Fruit fly (Drosophila melanogaster): ENCODE results near the gene CG13101.
A peak's percentile ranks its signal among the peaks of the same experiment; 100 is the strongest.

Gene CG13101

DNA sequence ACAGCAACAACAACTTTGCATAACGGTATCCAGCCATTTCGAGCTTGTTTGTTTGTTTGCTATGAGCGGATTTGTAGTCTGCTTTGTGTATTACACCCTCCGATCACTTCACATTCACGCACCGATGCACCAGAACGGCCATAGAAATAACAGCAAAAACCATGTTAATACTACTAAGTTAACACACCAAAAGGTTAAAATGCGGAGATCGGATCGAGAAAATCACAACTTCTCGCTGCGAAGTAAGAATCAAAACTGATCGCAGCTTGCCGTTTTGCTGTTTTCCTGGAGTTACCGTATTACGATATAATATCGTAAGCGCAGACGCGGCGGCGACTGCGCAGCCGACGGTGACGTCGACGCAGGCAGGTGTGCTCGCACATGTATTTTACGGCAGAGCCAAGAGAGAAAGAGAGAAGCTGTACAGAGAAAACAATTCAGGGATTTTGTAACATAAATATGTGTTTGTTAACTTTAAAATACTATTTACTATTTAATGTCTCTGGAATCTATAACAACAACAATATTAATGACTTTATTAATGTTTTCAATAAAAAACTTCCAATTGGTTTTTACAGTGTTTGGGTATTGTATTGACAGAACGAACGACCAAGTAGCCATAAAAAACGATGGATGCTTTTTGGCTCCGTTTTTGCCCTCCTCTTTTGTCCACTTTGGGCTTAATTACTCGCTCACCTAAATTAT lies at the start of gene CG13101:
CG13101 (minus strand) TSS at position 259 of the 705 bp plus-strand sequence.
- TF ChIP-seq CG11902 (GFP tag; optimal IDR thresholded peaks at IDR 0.05) (peak; percentile 86), Met (GFP tag; optimal IDR thresholded peaks at IDR 0.05) (peak; percentile 96), Sox102F (GFP tag; optimal IDR thresholded peaks at IDR 0.05) (peak; percentile 94), CG34406 (GFP tag; optimal IDR thresholded peaks at IDR 0.05) (peak; percentile 96), spab (GFP tag; optimal IDR thresholded peaks at IDR 0.05) (peak; percentile 91), CG3032 (tag; optimal IDR thresholded peaks at IDR 0.05) (peak; percentile 93), lz (GFP tag; optimal IDR thresholded peaks at IDR 0.05) (peak; percentile 94), svp (GFP tag) (peak; percentile 98), OdsH (GFP tag; optimal IDR thresholded peaks at IDR 0.05) (peak; percentile 96), Sox14 (GFP tag; optimal IDR thresholded peaks at IDR 0.05) (peak; percentile 94), CG4318 (GFP tag; optimal IDR thresholded peaks at IDR 0.05) (peak; percentile 82), CG15336 (GFP tag; IDR thresholded peaks at IDR 0.05) (peak; percentile 98), CG1621 (tag; optimal IDR thresholded peaks at IDR 0.05) (peak; percentile 90), ss (GFP tag; optimal IDR thresholded peaks at IDR 0.05) (peak; percentile 86 to 90), vri (GFP tag; optimal IDR thresholded peaks at IDR 0.05) (peak; percentile 95), CG11294 (GFP tag; IDR thresholded peaks at IDR 0.05) (peak; percentile 92), cyc (GFP tag; optimal IDR thresholded peaks at IDR 0.05) (peak; percentile 96), CG10669 (GFP tag; optimal IDR thresholded peaks at IDR 0.05) (peak; percentile 90), Ets96B (tag; optimal IDR thresholded peaks at IDR 0.05) (peak; percentile 86), CG11762 (GFP tag; optimal IDR thresholded peaks at IDR 0.05; ENCODE audit: insufficient read depth) (peak; percentile 94), dsx (GFP tag; optimal IDR thresholded peaks at IDR 0.05; ENCODE audit: poor library complexity, severe bottlenecking) (peak; percentile 94), Eip93F (GFP tag; optimal IDR thresholded peaks at IDR 0.05) (peak; percentile 72), pdm3 (GFP tag; optimal IDR thresholded peaks at IDR 0.05) (peak; percentile 96), CG16779 (tag; optimal IDR thresholded peaks at IDR 0.05) (peak; percentile 76), topi (GFP tag; optimal IDR thresholded peaks at IDR 0.05) (peak; percentile 97), CG8632 (GFP tag; optimal IDR thresholded peaks at IDR 0.05) (peak; percentile 95), CG31627 (GFP tag; optimal IDR thresholded peaks at IDR 0.05) (peak; percentile 95), Gug (GFP tag; IDR thresholded peaks at IDR 0.05) (peak; percentile 95), net (GFP tag; optimal IDR thresholded peaks at IDR 0.05) (peak; percentile 90), Lpt (GFP tag; optimal IDR thresholded peaks at IDR 0.05) (peak; percentile 92), CG3919 (GFP tag; optimal IDR thresholded peaks at IDR 0.05) (peak; percentile 98), Blimp-1 (GFP tag; optimal IDR thresholded peaks at IDR 0.05) (peak; percentile 88), esn (GFP tag; optimal IDR thresholded peaks at IDR 0.05) (peak; percentile 98), fd85E (GFP tag; optimal IDR thresholded peaks at IDR 0.05) (peak; percentile 77), acj6 (GFP tag; optimal IDR thresholded peaks at IDR 0.05) (peak; percentile 95), CG8119 (GFP tag; IDR thresholded peaks at IDR 0.05) (peak; percentile 98), CG6163 (GFP tag; IDR thresholded peaks at IDR 0.05) (peak; percentile 96), Eip78C (GFP tag) (peak; percentile 99), Smox (GFP tag; optimal IDR thresholded peaks at IDR 0.05) (peak; percentile 97), Eip75B (GFP tag; optimal IDR thresholded peaks at IDR 0.05) (peak; percentile 91), achi (GFP tag; optimal IDR thresholded peaks at IDR 0.05) (peak; percentile 96), Hr38 (GFP tag; optimal IDR thresholded peaks at IDR 0.05) (no peak), Hr4 (GFP tag; optimal IDR thresholded peaks at IDR 0.05) (peak; percentile 83), Ets21C (GFP tag; optimal IDR thresholded peaks at IDR 0.05) (peak; percentile 90), CG8319 (GFP tag; optimal IDR thresholded peaks at IDR 0.05) (peak; percentile 88), CG7368 (GFP tag; optimal IDR thresholded peaks at IDR 0.05) (peak; percentile 90), CG10631 (GFP tag; optimal IDR thresholded peaks at IDR 0.05) (peak; percentile 95), CG6276 (GFP tag; optimal IDR thresholded peaks at IDR 0.05) (peak; percentile 93), salr (GFP tag; optimal IDR thresholded peaks at IDR 0.05) (peak; percentile 66 to 94), CG6854 (GFP tag; optimal IDR thresholded peaks at IDR 0.05) (no peak), CG9139 (GFP tag; optimal IDR thresholded peaks at IDR 0.05) (peak; percentile 84)

All from whole organism, prepupa.